Worm (Caenorhabditis elegans): ENCODE results near the gene nhr-17.

The nhr-17 gene

ce11 chrX:12667804-12668511 lies at the start of gene nhr-17:
nhr-17 (minus strand) TSS chrX:12667854.
- no peak for TF ChIP-seq attf-6 (GFP tag; IDR thresholded peaks at IDR 0.05)
- TF ChIP-seq ztf-22 (GFP tag; optimal IDR thresholded peaks at IDR 0.05) = no peak
- peak; percentile 27 for TF ChIP-seq nhr-80 (tag; optimal IDR thresholded peaks at IDR 0.05)
- no peak for TF ChIP-seq attf-5 (GFP tag; optimal IDR thresholded peaks at IDR 0.05)
- TF ChIP-seq lin-40 (tag; optimal IDR thresholded peaks at IDR 0.05) = peak; percentile 49
- no peak for TF ChIP-seq cebp-1 (GFP tag; IDR thresholded peaks at IDR 0.05)
- TF ChIP-seq cebp-1 (tag; optimal IDR thresholded peaks at IDR 0.05) = peak; percentile 56
- peak; percentile 34 for TF ChIP-seq ztf-26 (tag; optimal IDR thresholded peaks at IDR 0.05)
- no peak for TF ChIP-seq lin-54 (GFP tag; optimal IDR thresholded peaks at IDR 0.05)
- peak; percentile 9; the same call in 1 of the 2 replicates for TF ChIP-seq K11D2.4 (GFP tag; IDR thresholded peaks at IDR 0.05)
- TF ChIP-seq tbp1 (GFP tag; optimal IDR thresholded peaks at IDR 0.05) = peak; percentile 22
- TF ChIP-seq cebp-2 (GFP tag; IDR thresholded peaks at IDR 0.05) = 0 out of 2 replicates have a peak, but pooled peaks have one; percentile 43
- TF ChIP-seq nhr-179 (tag; optimal IDR thresholded peaks at IDR 0.05) = no peak
- no peak for TF ChIP-seq mxl-1 (tag; optimal IDR thresholded peaks at IDR 0.05)
- peak; percentile 79 for TF ChIP-seq hsf-1 (GFP tag; IDR thresholded peaks at IDR 0.05)
- TF ChIP-seq F23B12.7 (tag; optimal IDR thresholded peaks at IDR 0.05; ENCODE audit: insufficient read depth) = peak; percentile 14

ce11 chrX:12713014-12713413 lies 45.4 kb upstream of the nhr-17 start:
- TF ChIP-seq bed-1 (GFP tag; IDR thresholded peaks at IDR 0.05) (no peak), B0261.1 (tag; optimal IDR thresholded peaks at IDR 0.05) (no peak), zim-3 (tag; optimal IDR thresholded peaks at IDR 0.05) (no peak), unc-62 (GFP tag; optimal IDR thresholded peaks at IDR 0.05) (no peak), ceh-79 (tag; optimal IDR thresholded peaks at IDR 0.05) (no peak), ceh-40 (GFP tag; IDR thresholded peaks at IDR 0.05) (no peak), ZK185.1 (tag; optimal IDR thresholded peaks at IDR 0.05; ENCODE audit: poor library complexity, severe bottlenecking) (no peak), ceh-91 (GFP tag; IDR thresholded peaks at IDR 0.05) (no peak), ceh-27 (GFP tag; optimal IDR thresholded peaks at IDR 0.05) (no peak)

ce11 chrX:12712353-12712752 lies 44.7 kb upstream of the nhr-17 start, which contains the start of gene rgs-2:
rgs-2 (plus strand) TSS chrX:12712653.
- TF ChIP-seq chd-7 (tag; optimal IDR thresholded peaks at IDR 0.05) (no peak), bed-2 (GFP tag; IDR thresholded peaks at IDR 0.05) (no peak), B0035.1 (tag; optimal IDR thresholded peaks at IDR 0.05) (no peak), rpc-1 (optimal IDR thresholded peaks at IDR 0.05) (no peak), rpc-1 (tag; optimal IDR thresholded peaks at IDR 0.05) (no peak), zfh-2 (GFP tag; conservative IDR thresholded peaks at IDR 0.05) (no peak), egl-44 (GFP tag; IDR thresholded peaks at IDR 0.05) (no peak), ceh-40 (GFP tag; IDR thresholded peaks at IDR 0.05) (no peak), T26A5.8 (tag; optimal IDR thresholded peaks at IDR 0.05) (no peak), C17E4.6 (GFP tag; IDR thresholded peaks at IDR 0.05) (no peak), ztf-3 (GFP tag; optimal IDR thresholded peaks at IDR 0.05) (no peak), lin-40 (tag; optimal IDR thresholded peaks at IDR 0.05) (no peak), egrh-3 (GFP tag; IDR thresholded peaks at IDR 0.05) (no peak), efl-1 (GFP tag; optimal IDR thresholded peaks at IDR 0.05) (no peak), ZK185.1 (tag; optimal IDR thresholded peaks at IDR 0.05; ENCODE audit: poor library complexity, severe bottlenecking) (no peak), sdz-38 (tag; optimal IDR thresholded peaks at IDR 0.05) (no peak), aptf-2 (GFP tag; conservative IDR thresholded peaks at IDR 0.05) (no peak)

Data from whole organism, young adult.